Fruit fly (Drosophila melanogaster): Measurements from ENCODE around the gene ppk16.

ppk16 gene

DNA sequence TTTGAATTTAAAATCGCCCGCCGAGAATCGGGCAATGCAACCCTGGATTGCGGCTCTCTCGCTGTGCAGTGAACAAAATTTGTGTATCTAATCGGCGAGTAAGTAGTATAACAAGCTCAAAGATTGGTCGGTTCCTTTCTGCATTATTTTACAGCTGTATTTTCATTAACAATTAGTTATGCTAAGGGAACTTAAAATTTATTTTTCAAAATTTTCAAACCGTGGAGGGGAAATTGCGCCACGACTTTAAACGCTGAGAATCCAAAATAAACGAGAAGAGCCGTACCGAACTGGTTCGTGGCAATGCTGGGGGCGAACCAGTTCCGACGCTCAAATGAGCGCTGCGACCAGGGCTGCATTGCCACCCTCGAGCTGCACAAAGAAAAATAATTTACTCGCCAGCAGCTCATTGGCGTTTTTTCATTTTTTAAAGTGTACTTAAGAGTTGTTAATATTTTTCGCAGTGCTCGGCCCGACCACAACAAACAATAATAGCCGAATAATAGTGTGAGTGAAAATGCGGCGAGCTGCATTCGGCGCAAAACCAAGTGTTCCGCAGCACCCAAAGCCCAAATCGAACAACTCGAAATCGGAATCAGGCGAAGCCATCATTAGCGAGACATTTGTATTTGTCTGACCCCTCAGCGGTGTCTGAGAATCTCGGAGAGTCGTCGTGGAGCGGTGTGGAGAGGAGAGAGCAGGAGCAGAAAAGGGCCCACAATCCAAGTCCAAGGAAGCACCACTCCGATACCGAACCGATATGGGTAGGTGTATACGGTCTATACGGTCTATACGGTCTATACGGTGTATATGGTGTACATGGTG is 16.6 kb downstream of the ppk16 start, which contains the start of gene zf30C (continued):
- TF ChIP-seq z (GFP tag; IDR thresholded peaks at IDR 0.05): no peak
- TF ChIP-seq croc (GFP tag; conservative IDR thresholded peaks at IDR 0.05): peak; percentile 40
- TF ChIP-seq CG4617 (GFP tag; optimal IDR thresholded peaks at IDR 0.05; ENCODE audit: borderline replicate concordance): peak; percentile 88
- TF ChIP-seq emc (GFP tag; optimal IDR thresholded peaks at IDR 0.05): peak; percentile 85
- peak; percentile 63; the same call in 2 of the 3 replicates for TF ChIP-seq CG11695 (GFP tag; IDR thresholded peaks at IDR 0.05)
- TF ChIP-seq CG3163 (GFP tag; optimal IDR thresholded peaks at IDR 0.05): peak; percentile 79
- peak; percentile 76 for TF ChIP-seq CG16815 (GFP tag; optimal IDR thresholded peaks at IDR 0.05)

DNA sequence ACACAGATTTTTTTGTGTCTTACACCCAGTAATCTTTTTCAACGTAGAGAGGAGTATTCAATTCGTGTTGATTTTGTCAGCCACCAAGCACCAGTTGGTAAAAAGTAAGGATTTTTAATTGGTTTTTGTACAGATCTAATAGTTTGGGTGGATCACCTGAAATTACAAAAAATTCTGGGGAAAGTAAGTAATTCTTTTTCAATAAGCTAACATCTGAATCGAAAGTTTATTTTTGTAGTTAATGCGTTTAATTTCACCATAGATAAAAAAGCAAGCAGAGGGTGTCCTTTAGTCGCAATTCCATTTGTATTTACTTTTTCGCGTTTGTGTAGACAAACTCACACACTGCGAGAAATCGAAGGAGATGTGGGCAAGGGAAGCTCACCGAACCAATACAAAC is 20.0 kb downstream of the ppk16 start:
- TF ChIP-seq lab (GFP tag; optimal IDR thresholded peaks at IDR 0.05): peak; percentile 13
- no peak for TF ChIP-seq Rfx (GFP tag; IDR thresholded peaks at IDR 0.05)
- TF ChIP-seq dmrt99B (tag; optimal IDR thresholded peaks at IDR 0.05): peak; percentile 20
- TF ChIP-seq zf30C (GFP tag; optimal IDR thresholded peaks at IDR 0.05): peak; percentile 25
- peak; percentile 24 for TF ChIP-seq scrt (GFP tag; optimal IDR thresholded peaks at IDR 0.05)
- TF ChIP-seq Myb (GFP tag; optimal IDR thresholded peaks at IDR 0.05): peak; percentile 11
- peak; percentile 43 for TF ChIP-seq CG2678 (tag; optimal IDR thresholded peaks at IDR 0.05)
- 0 out of 2 replicates have a peak, but pooled peaks have one; percentile 2 for TF ChIP-seq crol (GFP tag; IDR thresholded peaks at IDR 0.05)
- TF ChIP-seq sqz (GFP tag; optimal IDR thresholded peaks at IDR 0.05): peak; percentile 19
- peak; percentile 32 for TF ChIP-seq CG2120 (GFP tag; optimal IDR thresholded peaks at IDR 0.05)
- peak; percentile 20 for TF ChIP-seq Hmr (GFP tag; optimal IDR thresholded peaks at IDR 0.05)
- TF ChIP-seq D19B (GFP tag; optimal IDR thresholded peaks at IDR 0.05): peak; percentile 32
- peak; percentile 37 for TF ChIP-seq Med (GFP tag)
- TF ChIP-seq HLH4C (GFP tag; IDR thresholded peaks at IDR 0.05; ENCODE audit: partially characterized antibody): no peak
- peak; percentile 23 for TF ChIP-seq CG11504 (tag; optimal IDR thresholded peaks at IDR 0.05)
- no peak for TF ChIP-seq Antp (GFP tag; optimal IDR thresholded peaks at IDR 0.05)
- TF ChIP-seq Mes4 (GFP tag; optimal IDR thresholded peaks at IDR 0.05): no peak
- TF ChIP-seq btn (GFP tag; optimal IDR thresholded peaks at IDR 0.05): no peak
- TF ChIP-seq CG3281 (GFP tag; optimal IDR thresholded peaks at IDR 0.05): peak; percentile 16
- peak; percentile 2 for TF ChIP-seq grau (tag; optimal IDR thresholded peaks at IDR 0.05)
- TF ChIP-seq row (GFP tag; IDR thresholded peaks at IDR 0.05): peak; percentile 60
- no peak for TF ChIP-seq CG6272 (GFP tag; IDR thresholded peaks at IDR 0.05)
- TF ChIP-seq caup (GFP tag; optimal IDR thresholded peaks at IDR 0.05; ENCODE audit: severe bottlenecking): peak; percentile 5
- peak; percentile 15 for TF ChIP-seq gem (tag; optimal IDR thresholded peaks at IDR 0.05)
- peak; percentile 29 for TF ChIP-seq CG7839 (tag; optimal IDR thresholded peaks at IDR 0.05)
- TF ChIP-seq CG18599 (GFP tag; optimal IDR thresholded peaks at IDR 0.05): peak; percentile 56
- peak; percentile 13 for TF ChIP-seq lilli (GFP tag; optimal IDR thresholded peaks at IDR 0.05)
- TF ChIP-seq Fer1 (GFP tag; optimal IDR thresholded peaks at IDR 0.05): peak; percentile 38
- no peak for TF ChIP-seq ash1 (GFP tag; optimal IDR thresholded peaks at IDR 0.05)
- no peak for TF ChIP-seq eve (GFP tag; optimal IDR thresholded peaks at IDR 0.05)
- no peak for TF ChIP-seq ttk (GFP tag; IDR thresholded peaks at IDR 0.05)
